Worm (Caenorhabditis elegans) whole organism, midembryonic: ENCODE data around the gene otub-1.

Experiments used
- T22C8.4 ChIP-seq: fragments of 200-800 bp; sonication (Bioruptor generic); IDR thresholded peaks from 2 replicates; pipeline ENCODE4 v1.3.6; 2022; ENCODE audit warnings: missing genetic modification characterization, missing compliant biosample characterization
- cog-1 ChIP-seq: sonication (generic microtip); optimal IDR thresholded peaks from 2 replicates; lab custom pipeline; 2016; ENCODE audit warnings: missing genetic modification characterization, missing compliant biosample characterization
- flt-1 ChIP-seq: fragments of 200-800 bp; sonication (Bioruptor generic); IDR thresholded peaks from 2 replicates; pipeline ENCODE4 v1.3.6; 2022; ENCODE audit warnings: missing genetic modification characterization, missing compliant biosample characterization
- klf-2 ChIP-seq: fragments of 200-800 bp; sonication (Bioruptor generic); conservative IDR thresholded peaks from 2 replicates; pipeline ENCODE4 v1.3.6; 2022; ENCODE audit warnings: missing genetic modification reagents, missing genetic modification characterization, missing compliant biosample characterization
- med-1 ChIP-seq: sonication (generic microtip); optimal IDR thresholded peaks from 2 replicates; lab custom pipeline; 2017; ENCODE audit warnings: missing genetic modification characterization, mild to moderate bottlenecking, missing compliant biosample characterization, antibody characterized with exemption, missing genetic modification reagents; ENCODE audit not compliant: insufficient read depth
- ref-1 ChIP-seq: fragments of 200-800 bp; sonication (Bioruptor generic); conservative IDR thresholded peaks from 2 replicates; pipeline ENCODE4 v1.3.6; 2022; ENCODE audit warnings: missing genetic modification reagents, missing genetic modification characterization, missing compliant biosample characterization
- tab-1 ChIP-seq: fragments of 200-800 bp; sonication (Bioruptor generic); IDR thresholded peaks from 2 replicates; pipeline ENCODE4 v1.3.6; 2022; ENCODE audit warnings: missing genetic modification characterization, missing compliant biosample characterization
- ztf-23 ChIP-seq: fragments of 200-800 bp; sonication (Bioruptor generic); IDR thresholded peaks from 2 replicates; pipeline ENCODE4 v1.3.6; 2022; ENCODE audit warnings: missing genetic modification reagents, missing genetic modification characterization, missing compliant biosample characterization
- ztf-29 ChIP-seq: fragments of 200-800 bp; sonication (Bioruptor generic); IDR thresholded peaks from 2 replicates; pipeline ENCODE4 v1.3.6; 2022; ENCODE audit warnings: missing genetic modification reagents, missing genetic modification characterization, missing compliant biosample characterization

The otub-1 gene

DNA sequence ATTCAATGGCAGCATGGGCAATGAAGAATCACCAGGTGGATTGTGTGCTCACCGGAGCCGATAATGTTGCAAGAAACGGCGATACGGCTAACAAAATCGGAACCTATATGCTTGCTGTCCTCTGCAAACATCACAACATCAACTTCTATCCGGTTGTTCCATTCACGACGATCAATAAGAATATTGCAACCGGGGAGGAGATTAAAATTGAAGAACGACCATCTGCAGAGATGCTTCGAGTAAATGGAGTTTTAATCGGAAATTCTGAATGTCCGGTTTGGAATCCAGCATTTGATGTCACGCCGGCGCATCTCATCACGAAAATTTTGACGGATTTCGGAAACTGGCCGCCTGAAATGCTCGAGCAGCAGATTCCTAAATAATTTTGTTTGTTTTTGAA, 17.6 kb downstream of the otub-1 start:
- TF ChIP-seq klf-2 (no peak), T22C8.4 (GFP tag; lab: Robert Waterston, UW) (no peak), ref-1 (no peak), flt-1 (GFP tag; lab: Robert Waterston, UW) (no peak), ztf-29 (GFP tag; lab: Robert Waterston, UW) (no peak), cog-1 (no peak), ztf-23 (GFP tag; lab: Robert Waterston, UW) (no peak), tab-1 (GFP tag; lab: Robert Waterston, UW) (no peak), med-1 (GFP tag; lab: Kevin White, UChicago) (no peak)

DNA sequence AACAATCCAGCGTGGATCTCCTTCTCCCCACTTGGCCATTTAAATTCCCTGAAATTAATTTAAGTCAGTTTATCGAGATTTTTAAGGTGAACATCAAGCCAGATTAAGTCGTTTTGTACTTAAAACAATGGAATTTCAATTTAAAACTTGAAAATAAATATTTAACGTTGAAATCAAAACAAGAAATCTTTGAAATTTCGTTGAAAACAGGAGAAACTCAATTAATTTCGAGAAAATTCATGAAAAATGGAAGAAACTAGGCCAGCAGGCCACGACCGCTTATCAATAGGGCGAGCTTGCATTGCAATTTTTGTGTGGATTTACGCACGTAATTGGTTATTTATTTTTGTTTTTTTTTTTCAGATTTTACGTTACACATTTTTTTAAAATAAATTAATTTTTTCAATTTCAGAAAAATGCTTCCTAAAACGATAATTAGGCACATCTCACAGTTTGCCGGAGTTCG, 19.3 kb downstream of the otub-1 start, which contains the start of the genes ahsa-1 and C01G10.7:
TSS of gene ahsa-1 (minus strand) at position 51 of the 466 bp plus-strand sequence.
TSS of gene C01G10.7 (plus strand) at position 413 of the 466 bp plus-strand sequence.
- TF ChIP-seq flt-1 (GFP tag; lab: Robert Waterston, UW) = peak; percentile 77
- TF ChIP-seq med-1 (GFP tag; lab: Kevin White, UChicago) = no peak
- TF ChIP-seq ztf-23 (GFP tag; lab: Robert Waterston, UW) = peak; percentile 89
- peak; percentile 83 for TF ChIP-seq cog-1

DNA sequence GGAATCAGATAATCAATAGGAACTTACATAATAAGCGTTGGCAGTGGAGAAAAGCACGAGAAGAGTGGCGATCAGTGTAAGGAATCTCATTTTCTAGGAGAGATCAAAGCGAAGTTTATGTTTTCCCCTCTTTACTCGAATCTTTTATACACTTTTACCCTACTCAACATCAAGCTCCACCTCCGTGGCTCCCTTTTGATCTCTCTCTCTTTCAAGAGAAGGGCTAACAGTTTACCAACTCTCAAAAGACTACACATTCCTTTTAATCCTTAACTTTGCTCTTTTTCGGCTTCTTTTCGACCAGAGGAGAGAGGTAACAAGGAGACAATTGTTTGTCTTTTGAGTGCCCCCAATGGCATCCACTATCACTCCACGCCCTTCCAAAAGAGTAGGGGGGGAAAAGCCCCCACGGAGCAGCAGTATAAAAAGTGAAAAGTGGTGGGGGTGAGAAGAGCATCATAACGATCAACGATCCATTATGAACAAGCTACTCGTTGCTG, 21.2 kb downstream of the otub-1 start, which contains the start of the genes C01G10.15 and C01G10.6:
TSS of gene C01G10.15 (minus strand) at position 101 of the 500 bp plus-strand sequence.
TSS of gene C01G10.6 (plus strand) at position 450 of the 500 bp plus-strand sequence.
- no peak for TF ChIP-seq ref-1
- TF ChIP-seq med-1 (GFP tag; lab: Kevin White, UChicago) = no peak
- no peak for TF ChIP-seq tab-1 (GFP tag; lab: Robert Waterston, UW)
- no peak for TF ChIP-seq ztf-29 (GFP tag; lab: Robert Waterston, UW)
- TF ChIP-seq flt-1 (GFP tag; lab: Robert Waterston, UW) = no peak
- TF ChIP-seq cog-1 = no peak

DNA sequence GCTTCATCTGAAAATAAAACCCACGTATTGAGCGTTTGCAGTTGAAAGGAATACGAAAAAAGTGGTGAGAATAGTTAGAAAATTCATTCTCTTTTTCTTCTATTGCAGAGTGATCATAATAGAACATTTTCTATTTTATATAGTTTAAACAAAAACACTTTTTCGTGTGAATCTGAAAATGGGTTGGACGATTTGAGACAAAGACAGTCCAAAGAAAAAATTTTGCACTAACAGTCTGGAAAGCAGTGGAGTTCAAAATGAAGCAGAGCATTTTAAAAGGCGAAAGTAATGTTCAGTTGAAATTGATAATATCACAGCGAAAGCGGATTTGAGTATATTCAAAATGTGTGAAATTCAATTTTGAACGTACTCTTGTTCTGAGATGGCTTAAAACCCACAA, 22.5 kb downstream of the otub-1 start, which contains the start of gene C01G10.18:
TSS of gene C01G10.18 (minus strand) at position 101 of the 400 bp plus-strand sequence.
- TF ChIP-seq tab-1 (GFP tag; lab: Robert Waterston, UW) (no peak), ref-1 (no peak), klf-2 (no peak), T22C8.4 (GFP tag; lab: Robert Waterston, UW) (no peak), flt-1 (GFP tag; lab: Robert Waterston, UW) (no peak), med-1 (GFP tag; lab: Kevin White, UChicago) (no peak), ztf-29 (GFP tag; lab: Robert Waterston, UW) (no peak), ztf-23 (GFP tag; lab: Robert Waterston, UW) (no peak), cog-1 (no peak)

DNA sequence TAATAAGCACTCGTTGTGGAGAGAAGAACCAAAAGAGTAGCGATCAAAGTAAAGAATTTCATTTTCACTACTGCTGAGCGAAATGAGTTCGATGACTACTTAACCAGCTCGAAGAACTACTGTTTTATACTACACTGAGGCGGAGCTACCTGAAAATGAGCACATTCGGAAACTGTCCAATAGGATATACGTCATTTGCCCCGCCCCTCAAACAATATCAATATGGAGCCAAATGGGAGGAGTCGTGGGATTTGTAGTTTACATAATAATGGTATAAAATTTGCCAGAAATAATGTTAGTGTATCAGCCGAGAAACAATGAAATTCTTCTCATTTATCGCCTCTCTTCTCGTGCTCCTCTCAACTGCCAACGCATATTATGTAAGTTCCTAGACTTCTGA, 23.3 kb downstream of the otub-1 start, which contains the start of the genes C01G10.5 and C01G10.4:
TSS of gene C01G10.5 (minus strand) at position 101 of the 400 bp plus-strand sequence.
TSS of gene C01G10.4 (plus strand) at position 303 of the 400 bp plus-strand sequence.
- TF ChIP-seq T22C8.4 (GFP tag; lab: Robert Waterston, UW) (no peak), flt-1 (GFP tag; lab: Robert Waterston, UW) (no peak), klf-2 (no peak), tab-1 (GFP tag; lab: Robert Waterston, UW) (no peak), ztf-23 (GFP tag; lab: Robert Waterston, UW) (no peak), med-1 (GFP tag; lab: Kevin White, UChicago) (no peak), ztf-29 (GFP tag; lab: Robert Waterston, UW) (no peak)

DNA sequence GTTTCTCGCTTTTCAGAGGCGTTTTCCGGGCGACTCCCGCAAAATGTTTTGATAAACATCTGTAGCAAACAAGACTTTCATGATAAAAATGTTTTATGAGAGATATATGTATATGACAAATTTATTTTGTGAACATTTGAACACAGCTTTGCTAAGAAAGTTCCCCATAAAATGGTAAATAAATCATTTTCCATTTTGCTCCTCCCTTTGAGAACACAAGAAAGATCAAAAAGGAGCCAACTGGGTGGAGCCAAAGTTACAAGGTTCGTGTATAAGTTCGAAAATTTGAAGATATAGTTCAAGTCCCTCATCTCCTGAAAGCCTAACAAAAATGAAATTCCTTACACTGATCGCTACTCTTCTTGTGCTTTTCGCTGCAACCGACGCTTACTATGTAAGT, 24.4 kb downstream of the otub-1 start, which contains the start of gene C01G10.17:
TSS of gene C01G10.17 (plus strand) at position 301 of the 400 bp plus-strand sequence.
- no peak for TF ChIP-seq ref-1
- no peak for TF ChIP-seq flt-1 (GFP tag; lab: Robert Waterston, UW)
- no peak for TF ChIP-seq ztf-29 (GFP tag; lab: Robert Waterston, UW)
- TF ChIP-seq tab-1 (GFP tag; lab: Robert Waterston, UW) = no peak
- TF ChIP-seq klf-2 = no peak
- no peak for TF ChIP-seq med-1 (GFP tag; lab: Kevin White, UChicago)
- no peak for TF ChIP-seq T22C8.4 (GFP tag; lab: Robert Waterston, UW)
- TF ChIP-seq ztf-23 (GFP tag; lab: Robert Waterston, UW) = no peak
- no peak for TF ChIP-seq cog-1

DNA sequence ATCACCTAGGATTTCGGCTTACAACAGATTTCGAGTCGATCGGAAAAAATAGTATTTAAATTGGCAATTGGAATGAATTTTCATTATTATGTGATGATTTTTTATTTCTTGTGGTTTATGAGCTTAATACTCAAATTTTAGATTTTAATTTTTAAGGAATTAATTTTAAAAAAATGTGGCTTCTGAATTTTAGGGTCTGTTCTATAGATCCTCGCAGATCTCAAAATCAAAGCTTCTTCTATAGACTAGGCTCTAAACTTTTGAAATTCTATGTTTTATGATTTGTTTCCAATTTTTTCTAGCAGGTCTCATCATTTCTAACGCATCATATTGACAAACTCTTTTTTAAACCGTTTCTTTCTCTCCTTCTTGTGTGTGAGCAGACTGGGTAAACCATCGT, 26.6 kb downstream of the otub-1 start, which contains the start of gene txt-12:
TSS of gene txt-12 (plus strand) at position 301 of the 400 bp plus-strand sequence.
- TF ChIP-seq ref-1 = no peak
- TF ChIP-seq ztf-29 (GFP tag; lab: Robert Waterston, UW) = no peak

DNA sequence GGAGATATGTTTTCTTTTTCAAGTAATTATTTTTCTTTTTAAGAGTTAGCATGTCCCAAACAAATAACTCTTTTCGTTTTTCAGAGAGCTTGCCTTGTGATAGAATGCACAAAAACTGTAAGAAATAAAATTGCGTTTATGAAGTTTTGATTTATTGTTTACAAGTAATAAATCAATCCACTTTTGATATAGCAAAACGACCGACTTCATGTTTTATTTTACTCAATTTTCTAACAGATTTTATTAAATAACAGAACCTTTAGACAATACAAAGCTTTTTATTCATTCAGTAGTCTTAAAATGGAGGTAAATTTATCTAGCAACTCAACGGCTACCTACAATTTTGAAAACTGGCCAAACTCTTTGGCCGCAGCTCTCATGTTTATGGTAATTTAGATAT, 28.7 kb downstream of the otub-1 start, which contains the start of gene srx-78:
TSS of gene srx-78 (plus strand) at position 301 of the 400 bp plus-strand sequence.
- no peak for TF ChIP-seq ref-1
- no peak for TF ChIP-seq cog-1
- no peak for TF ChIP-seq ztf-23 (GFP tag; lab: Robert Waterston, UW)
- no peak for TF ChIP-seq med-1 (GFP tag; lab: Kevin White, UChicago)
- TF ChIP-seq ztf-29 (GFP tag; lab: Robert Waterston, UW) = no peak
- no peak for TF ChIP-seq tab-1 (GFP tag; lab: Robert Waterston, UW)
- no peak for TF ChIP-seq klf-2
- TF ChIP-seq T22C8.4 (GFP tag; lab: Robert Waterston, UW) = no peak
- TF ChIP-seq flt-1 (GFP tag; lab: Robert Waterston, UW) = no peak

DNA sequence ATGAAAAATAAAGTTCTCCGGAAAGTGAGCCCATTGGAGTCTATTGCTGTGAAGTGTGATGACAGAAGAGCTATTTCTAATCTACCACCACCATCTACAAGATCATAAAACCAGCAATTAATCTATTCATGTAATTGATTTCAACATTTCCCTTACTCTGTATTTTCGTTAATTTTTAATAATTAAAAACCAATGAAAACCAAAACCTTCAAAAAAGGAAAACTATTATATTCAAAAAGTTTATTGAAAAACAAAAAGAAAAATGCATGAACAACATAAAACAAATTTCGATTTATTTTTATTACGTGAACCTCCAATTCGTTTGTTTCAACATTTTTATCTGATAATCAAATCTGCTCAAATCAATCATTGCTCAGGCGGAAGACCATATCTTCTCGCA, 33.3 kb downstream of the otub-1 start, which contains the start of gene C01G10.1:
TSS of gene C01G10.1 (plus strand) at position 301 of the 400 bp plus-strand sequence.
- TF ChIP-seq tab-1 (GFP tag; lab: Robert Waterston, UW) (no peak), klf-2 (no peak), ref-1 (no peak), T22C8.4 (GFP tag; lab: Robert Waterston, UW) (no peak), flt-1 (GFP tag; lab: Robert Waterston, UW) (no peak), med-1 (GFP tag; lab: Kevin White, UChicago) (no peak), cog-1 (no peak), ztf-29 (GFP tag; lab: Robert Waterston, UW) (no peak), ztf-23 (GFP tag; lab: Robert Waterston, UW) (no peak)
